Worm (Caenorhabditis elegans) whole organism, L4 larva: ENCODE measurements around the gene C25A8.1.

Experiments used
- T20F7.1 ChIP-seq: fragments of 200-800 bp; sonication (Bioruptor generic); optimal IDR thresholded peaks from 2 replicates; lab custom pipeline; 2018; ENCODE audit warnings: mild to moderate bottlenecking, missing genetic modification characterization, missing compliant biosample characterization
- aha-1 ChIP-seq: fragments of 150-350 bp; peaks from one replicate; lab custom pipeline; 2014; ENCODE audit warnings: missing biosample characterization, missing genetic modification characterization
- aly-2 ChIP-seq: sonication (generic microtip); optimal IDR thresholded peaks from 2 replicates; lab custom pipeline; 2018; ENCODE audit warnings: missing biosample characterization, missing genetic modification characterization
- ama-1 ChIP-seq: fragments of 150-350 bp; optimal IDR thresholded peaks from 2 replicates; lab custom pipeline; 2014; ENCODE audit warnings: inconsistent platforms, mixed read lengths
- ceh-32 ChIP-seq: sonication (generic microtip); optimal IDR thresholded peaks from 2 replicates; lab custom pipeline; 2016; ENCODE audit warnings: mild to moderate bottlenecking, missing genetic modification characterization, missing compliant biosample characterization; ENCODE audit not compliant: poor library complexity
- ctbp-1 ChIP-seq: fragments of 200-800 bp; sonication (Bioruptor generic); IDR thresholded peaks from 2 replicates; pipeline ENCODE4 v1.3.6; 2022; ENCODE audit warnings: missing genetic modification reagents, missing genetic modification characterization, missing compliant biosample characterization
- fkh-10 ChIP-seq: fragments of 150-350 bp; optimal IDR thresholded peaks from 2 replicates; lab custom pipeline; 2014; ENCODE audit warnings: missing biosample characterization, missing genetic modification reagents, missing genetic modification characterization
- mxl-3 ChIP-seq: fragments of 200-800 bp; sonication (Bioruptor generic); optimal IDR thresholded peaks from 2 replicates; lab custom pipeline; 2018; ENCODE audit warnings: mild to moderate bottlenecking, missing genetic modification characterization, missing compliant biosample characterization
- nhr-42 ChIP-seq: fragments of 200-800 bp; sonication (Bioruptor generic); IDR thresholded peaks from 2 replicates; pipeline ENCODE4 v1.3.6; 2022; ENCODE audit warnings: missing genetic modification characterization, missing compliant biosample characterization
- snpc-4 ChIP-seq: fragments of 150-350 bp; optimal IDR thresholded peaks from 2 replicates; lab custom pipeline; 2014; ENCODE audit warnings: missing biosample characterization, missing genetic modification characterization

DNA sequence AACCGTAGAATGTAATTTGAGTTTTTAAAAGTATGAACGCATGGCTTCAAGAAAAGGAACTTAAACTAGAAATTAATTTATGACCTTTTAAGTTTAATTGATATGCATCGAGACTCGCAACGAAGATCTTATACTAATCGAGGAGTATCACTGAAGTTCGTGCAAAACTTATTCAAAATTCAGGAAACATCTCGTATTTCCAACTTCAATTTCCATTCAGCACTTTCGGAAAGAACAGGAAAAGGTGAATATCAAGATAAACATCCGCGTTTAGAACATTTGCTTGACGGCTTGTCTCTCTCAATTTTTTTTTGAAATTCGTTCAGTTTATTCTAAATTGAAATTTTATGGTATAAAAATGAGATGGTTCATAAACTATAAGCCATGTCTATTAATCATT lies 45.7 kb upstream of the C25A8.1 start, which contains the start of gene ZK381.2:
- no peak for TF ChIP-seq aly-2
- no peak for TF ChIP-seq ceh-32 (tag; lab: Kevin White, UChicago)
- no peak for TF ChIP-seq snpc-4 (tag; lab: Kevin White, UChicago)
- TF ChIP-seq mxl-3 (GFP tag; lab: Kevin White, UChicago), result no peak
- TF ChIP-seq ama-1 (lab: Kevin White, UChicago), result no peak
- TF ChIP-seq ctbp-1 (GFP tag; lab: Robert Waterston, UW), result no peak
- no peak for TF ChIP-seq T20F7.1 (GFP tag; lab: Kevin White, UChicago)
- TF ChIP-seq aha-1, result no peak
- TF ChIP-seq nhr-42 (GFP tag; lab: Robert Waterston, UW), result no peak
- no peak for TF ChIP-seq fkh-10 (GFP tag; lab: Kevin White, UChicago)
